Worm (Caenorhabditis elegans) whole organism, L2 larva: ENCODE measurements around the gene chil-23.
"Not testable (repeated sequence)": the region's sequence is repeated elsewhere in the genome, so short reads cannot be mapped to it uniquely, and the experiment has no call there.

Experiments
- F13H6.1 ChIP-seq: sonication (generic microtip); optimal IDR thresholded peaks from 2 replicates; lab custom pipeline; 2016; ENCODE audit warnings: missing genetic modification characterization, missing compliant biosample characterization
- Y55F3AM.14 ChIP-seq: fragments of 200-800 bp; sonication (Bioruptor generic); optimal IDR thresholded peaks from 2 replicates; lab custom pipeline; 2018; ENCODE audit warnings: mild to moderate bottlenecking, missing genetic modification characterization, missing compliant biosample characterization
- ama-1 ChIP-seq: fragments of 150-350 bp; optimal IDR thresholded peaks from 2 replicates; lab custom pipeline; 2018; ENCODE audit warnings: inconsistent platforms
- blmp-1 ChIP-seq: sonication (generic microtip); optimal IDR thresholded peaks from 2 replicates; lab custom pipeline; 2017; ENCODE audit warnings: missing genetic modification characterization, mild to moderate bottlenecking, missing compliant biosample characterization, antibody characterized with exemption, moderate library complexity; ENCODE audit not compliant: insufficient read depth
- ceh-16 ChIP-seq: fragments of 150-350 bp; optimal IDR thresholded peaks from 2 replicates; lab custom pipeline; 2014; ENCODE audit warnings: missing biosample characterization, missing genetic modification characterization
- crh-2 ChIP-seq: sonication (generic microtip); optimal IDR thresholded peaks from 2 replicates; lab custom pipeline; 2017; ENCODE audit warnings: missing biosample characterization, missing genetic modification characterization
- dmd-4 ChIP-seq: sonication (generic microtip); optimal IDR thresholded peaks from 2 replicates; lab custom pipeline; 2017; ENCODE audit warnings: missing biosample characterization, missing genetic modification characterization
- elt-1 ChIP-seq: fragments of 150-350 bp; optimal IDR thresholded peaks from 2 replicates; lab custom pipeline; 2014; ENCODE audit warnings: missing biosample characterization, missing genetic modification characterization
- elt-3 ChIP-seq: sonication (generic microtip); optimal IDR thresholded peaks from 2 replicates; lab custom pipeline; 2017; ENCODE audit warnings: missing biosample characterization, missing genetic modification characterization
- lin-13 ChIP-seq: fragments of 150-350 bp; optimal IDR thresholded peaks from 2 replicates; lab custom pipeline; 2014; ENCODE audit warnings: missing biosample characterization, missing genetic modification reagents, missing genetic modification characterization
- lin-39 ChIP-seq: fragments of 150-350 bp; optimal IDR thresholded peaks from 2 replicates; lab custom pipeline; 2014; ENCODE audit warnings: missing biosample characterization, missing genetic modification reagents, missing genetic modification characterization
- mab-5 ChIP-seq: fragments of 150-350 bp; optimal IDR thresholded peaks from 2 replicates; lab custom pipeline; 2014; ENCODE audit warnings: missing biosample characterization, missing genetic modification characterization
- mbf-1 ChIP-seq: sonication (generic microtip); optimal IDR thresholded peaks from 2 replicates; lab custom pipeline; 2017; ENCODE audit warnings: missing biosample characterization, missing genetic modification characterization
- mdl-1 ChIP-seq, 2 experiments: fragments of 150-350 bp in 1 of 2; sonication (generic microtip) in 1 of 2; optimal IDR thresholded peaks; 2 replicates each; lab custom pipeline; 2017; ENCODE audit warnings: missing biosample characterization in 2 of 2, missing genetic modification characterization in 2 of 2
- nhr-12 ChIP-seq: fragments of 150-350 bp; optimal IDR thresholded peaks from 2 replicates; lab custom pipeline; 2014; ENCODE audit warnings: missing biosample characterization, missing genetic modification characterization
- nhr-129 ChIP-seq: fragments of 150-350 bp; optimal IDR thresholded peaks from 2 replicates; lab custom pipeline; 2014; ENCODE audit warnings: missing biosample characterization, missing genetic modification characterization
- nhr-237 ChIP-seq: fragments of 150-350 bp; optimal IDR thresholded peaks from 2 replicates; lab custom pipeline; 2014; ENCODE audit warnings: missing biosample characterization, missing genetic modification characterization
- nhr-25 ChIP-seq: fragments of 150-350 bp; sonication (generic microtip); optimal IDR thresholded peaks from 3 replicates; lab custom pipeline; 2014; ENCODE audit warnings: missing biosample characterization, missing genetic modification characterization
- nhr-6 ChIP-seq: fragments of 150-350 bp; optimal IDR thresholded peaks from 2 replicates; lab custom pipeline; 2014; ENCODE audit warnings: missing biosample characterization, missing genetic modification characterization
- peb-1 ChIP-seq: fragments of 150-350 bp; optimal IDR thresholded peaks from 2 replicates; lab custom pipeline; 2014; ENCODE audit warnings: missing biosample characterization, missing genetic modification characterization
- sem-4 ChIP-seq: fragments of 150-350 bp; optimal IDR thresholded peaks from 2 replicates; lab custom pipeline; 2014; ENCODE audit warnings: missing biosample characterization, missing genetic modification reagents, missing genetic modification characterization
- skn-1 ChIP-seq: sonication (generic microtip); optimal IDR thresholded peaks from 2 replicates; lab custom pipeline; 2017; ENCODE audit warnings: missing biosample characterization, missing genetic modification characterization
- sma-3 ChIP-seq: sonication (generic microtip); optimal IDR thresholded peaks from 2 replicates; lab custom pipeline; 2016; ENCODE audit warnings: missing genetic modification reagents, missing genetic modification characterization, missing compliant biosample characterization
- sma-9 ChIP-seq, 2 experiments: fragments of 150-350 bp in 1 of 2; sonication (generic microtip) in 1 of 2; optimal IDR thresholded peaks; 2 replicates each; lab custom pipeline; 2014 to 2016; ENCODE audit warnings: missing genetic modification characterization in 2 of 2, mild to moderate bottlenecking in 1 of 2, missing biosample characterization in 1 of 2, missing compliant biosample characterization in 1 of 2, missing genetic modification reagents in 1 of 2, moderate library complexity in 1 of 2
- unc-55 ChIP-seq: fragments of 150-350 bp; sonication (generic microtip); optimal IDR thresholded peaks from 3 replicates; lab custom pipeline; 2014; ENCODE audit warnings: missing biosample characterization, missing genetic modification reagents, missing genetic modification characterization
- zag-1 ChIP-seq: fragments of 150-350 bp; optimal IDR thresholded peaks from 2 replicates; lab custom pipeline; 2014; ENCODE audit warnings: missing biosample characterization, missing genetic modification characterization
- ztf-1 ChIP-seq: fragments of 200-800 bp; sonication (Bioruptor generic); conservative IDR thresholded peaks from 2 replicates; pipeline ENCODE4 v1.3.6; 2022; ENCODE audit warnings: missing genetic modification characterization, missing compliant biosample characterization
- ztf-11 ChIP-seq: sonication (generic microtip); optimal IDR thresholded peaks from 2 replicates; lab custom pipeline; 2017; ENCODE audit warnings: missing biosample characterization, missing genetic modification characterization

Gene chil-23

DNA sequence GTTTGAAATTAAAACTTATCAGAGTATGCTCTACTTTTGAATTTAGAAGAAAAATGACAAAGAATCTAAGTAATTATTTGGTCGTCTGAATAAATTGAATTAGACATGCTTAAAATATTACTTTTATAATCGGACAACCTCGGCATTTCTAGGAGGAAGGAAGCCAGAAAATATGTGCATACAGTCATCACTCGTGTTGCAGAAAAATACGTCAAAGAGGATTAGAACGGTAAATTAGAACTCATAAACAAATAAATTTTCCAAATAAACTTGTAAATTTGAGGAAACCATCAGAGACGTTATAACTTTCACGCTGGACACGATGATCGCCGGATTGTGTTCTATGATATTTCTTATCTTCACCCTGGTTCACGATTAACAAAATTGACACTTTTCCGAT lies 14.1 kb downstream of the chil-23 start, which contains the start of gene chil-19:
chil-19 (minus strand) TSS at position 101 of the 400 bp plus-strand sequence.
- no peak for TF ChIP-seq mdl-1 (tag; optimal IDR thresholded peaks at IDR 0.05; lab: Kevin White, UChicago)
- TF ChIP-seq unc-55 (GFP tag; lab: Kevin White, UChicago), result no peak
- TF ChIP-seq ama-1 (lab: Kevin White, UChicago), result no peak
- TF ChIP-seq ztf-11, result no peak
- TF ChIP-seq nhr-12 (tag; lab: Kevin White, UChicago), result no peak
- TF ChIP-seq mbf-1 (tag; lab: Kevin White, UChicago), result no peak
- no peak for TF ChIP-seq nhr-237
- no peak for TF ChIP-seq lin-13 (GFP tag; lab: Kevin White, UChicago)
- TF ChIP-seq lin-39, result no peak
- TF ChIP-seq zag-1, result no peak
- TF ChIP-seq elt-3 (tag; lab: Kevin White, UChicago), result no peak

DNA sequence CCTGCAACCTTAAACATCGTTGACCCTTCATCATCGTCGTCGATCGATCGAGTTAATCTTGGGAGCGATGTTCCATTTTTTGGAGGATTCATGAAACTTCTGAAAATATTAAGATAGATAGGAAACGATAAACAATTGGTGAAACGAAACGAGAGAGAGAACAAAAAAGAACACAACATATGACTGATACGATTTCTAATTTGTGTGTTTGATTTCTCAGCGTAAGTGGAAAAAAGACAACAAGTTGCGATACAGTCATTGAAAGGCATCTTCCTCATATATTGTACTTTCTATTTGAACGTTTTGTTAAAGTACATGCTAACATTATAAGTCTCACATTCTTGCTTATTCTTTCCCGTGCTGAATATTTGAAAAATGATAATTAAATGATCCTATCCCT lies 16.2 kb downstream of the chil-23 start, which contains the start of gene R09D1.12:
R09D1.12 (minus strand) TSS at position 101 of the 400 bp plus-strand sequence.
- TF ChIP-seq nhr-129 (tag; lab: Kevin White, UChicago); ztf-1 (GFP tag; lab: Robert Waterston, UW); ceh-16 (tag; lab: Kevin White, UChicago): not testable (repeated sequence)

DNA sequence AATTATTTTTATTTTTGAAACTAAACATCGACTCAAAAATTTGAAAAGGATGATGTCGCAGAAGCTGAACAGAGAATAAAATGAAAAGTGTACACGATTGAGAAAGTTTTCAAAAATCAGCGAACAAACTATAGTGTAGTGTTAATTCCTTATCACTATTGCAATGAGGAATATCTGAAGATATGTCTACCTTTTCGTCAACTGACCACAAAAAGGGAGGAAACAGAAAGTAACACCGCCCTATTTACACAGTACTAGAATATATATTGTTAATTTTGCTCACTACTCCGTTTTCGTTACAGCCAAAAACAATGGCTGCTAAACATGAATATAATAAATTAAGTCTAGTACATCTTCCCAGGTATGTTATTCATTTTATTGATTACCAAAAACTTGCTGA lies 20.4 kb downstream of the chil-23 start, which contains the start of gene chil-18:
chil-18 (plus strand) TSS at position 301 of the 400 bp plus-strand sequence.
- TF ChIP-seq lin-39 (no peak), elt-1 (tag; lab: Kevin White, UChicago) (no peak), nhr-25 (tag; lab: Kevin White, UChicago) (no peak), dmd-4 (tag; lab: Kevin White, UChicago) (no peak), lin-13 (GFP tag; lab: Kevin White, UChicago) (no peak), mab-5 (tag; lab: Kevin White, UChicago) (no peak), sma-9 (GFP tag; optimal IDR thresholded peaks at IDR 0.05; lab: Kevin White, UChicago) (no peak), sma-9 (tag; optimal IDR thresholded peaks at IDR 0.05; lab: Kevin White, UChicago) (no peak)

DNA sequence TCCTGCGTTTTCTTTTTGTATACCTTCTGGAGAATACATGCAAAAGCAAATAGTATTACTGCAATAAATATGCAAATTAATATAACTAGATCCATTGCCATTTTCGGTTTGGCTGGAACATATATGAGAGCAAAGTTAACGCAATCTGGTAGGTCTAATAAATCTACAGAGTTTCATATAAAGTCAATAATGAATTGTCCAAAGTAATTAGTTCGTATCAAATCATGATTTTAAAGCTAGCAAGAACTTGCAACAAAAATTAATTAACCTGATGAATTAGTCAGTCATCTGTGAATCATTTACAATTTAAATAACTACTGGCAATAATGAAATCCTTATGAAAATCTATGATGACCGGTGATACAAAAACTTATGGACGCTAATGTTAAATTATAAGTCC lies 23.0 kb downstream of the chil-23 start, which contains the start of gene R09D1.13:
R09D1.13 (minus strand) TSS at position 101 of the 400 bp plus-strand sequence.
- TF ChIP-seq crh-2 (no peak), F13H6.1 (tag; lab: Kevin White, UChicago) (no peak), peb-1 (no peak), nhr-237 (no peak), ama-1 (lab: Kevin White, UChicago) (no peak), Y55F3AM.14 (GFP tag; lab: Kevin White, UChicago) (no peak), nhr-6 (tag; lab: Kevin White, UChicago) (no peak), mbf-1 (tag; lab: Kevin White, UChicago) (no peak), unc-55 (GFP tag; lab: Kevin White, UChicago) (no peak)

DNA sequence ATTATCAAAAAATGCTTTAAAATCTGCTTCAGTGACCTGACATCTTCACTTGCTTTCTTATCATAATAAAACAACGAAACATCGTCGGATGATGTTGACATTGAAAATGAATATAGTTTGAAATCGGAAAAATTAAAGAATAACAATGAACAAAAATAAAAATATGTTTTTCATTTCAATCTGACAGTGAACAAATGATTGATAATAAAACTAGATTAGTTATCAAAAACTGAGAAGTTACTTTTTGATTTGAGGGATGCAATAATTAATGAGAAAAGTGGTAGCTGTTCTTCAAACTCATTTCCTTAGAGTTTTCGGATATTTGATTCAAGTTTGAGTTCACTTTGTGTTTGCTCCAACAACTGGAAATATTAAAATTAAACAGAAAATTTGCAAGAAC lies 24.9 kb downstream of the chil-23 start, which contains the start of gene chil-15:
chil-15 (minus strand) TSS at position 101 of the 400 bp plus-strand sequence.
- TF ChIP-seq mab-5 (tag; lab: Kevin White, UChicago), result no peak
- TF ChIP-seq unc-55 (GFP tag; lab: Kevin White, UChicago), result no peak
- no peak for TF ChIP-seq ztf-11

DNA sequence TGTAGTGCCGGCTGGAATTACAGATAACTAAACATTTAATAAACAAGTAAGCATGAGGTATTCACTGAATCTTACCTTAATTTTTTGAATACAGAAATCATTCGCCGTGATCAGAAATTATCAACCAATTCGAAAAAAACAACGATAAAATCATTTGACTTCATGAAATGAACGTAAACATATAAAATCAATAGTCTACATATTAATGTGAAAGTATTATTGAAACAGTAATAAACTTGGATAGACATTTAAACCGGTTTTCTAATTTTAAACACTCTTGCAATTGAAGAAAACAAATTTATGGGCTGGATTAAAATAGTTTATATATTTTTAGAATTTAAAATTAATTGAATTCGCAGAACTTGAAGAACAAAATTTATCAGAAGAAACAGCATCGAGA lies 26.6 kb downstream of the chil-23 start, which contains the start of gene chil-16:
chil-16 (minus strand) TSS at position 101 of the 400 bp plus-strand sequence.
- TF ChIP-seq Y55F3AM.14 (GFP tag; lab: Kevin White, UChicago) (no peak), sma-3 (GFP tag; lab: Kevin White, UChicago) (no peak), nhr-6 (tag; lab: Kevin White, UChicago) (no peak), ceh-16 (tag; lab: Kevin White, UChicago) (no peak), nhr-12 (tag; lab: Kevin White, UChicago) (no peak), skn-1 (tag; lab: Kevin White, UChicago) (no peak), blmp-1 (tag; lab: Kevin White, UChicago) (no peak), sem-4 (tag; lab: Kevin White, UChicago) (no peak), sma-9 (GFP tag; optimal IDR thresholded peaks at IDR 0.05; lab: Kevin White, UChicago) (no peak), sma-9 (tag; optimal IDR thresholded peaks at IDR 0.05; lab: Kevin White, UChicago) (no peak), ztf-11 (no peak)
